Fruit fly (Drosophila melanogaster) whole organism, prepupa: ENCODE measurements around the gene Rsod.

Experiments used
- CG10631 ChIP-seq: fragments of 200-800 bp; sonication (Bioruptor generic); optimal IDR thresholded peaks from 2 replicates; lab custom pipeline; 2016; ENCODE audit warnings: missing biosample characterization, missing genetic modification characterization
- CG10669 ChIP-seq: fragments of 200-800 bp; sonication (Bioruptor generic); optimal IDR thresholded peaks from 3 replicates; lab custom pipeline; 2018; ENCODE audit warnings: missing biosample characterization, mild to moderate bottlenecking, missing genetic modification characterization, moderate library complexity
- CG11294 ChIP-seq: fragments of 200-800 bp; sonication (Bioruptor generic); IDR thresholded peaks from 2 replicates; pipeline ENCODE4 v1.3.6; 2022; ENCODE audit warnings: missing biosample characterization, missing genetic modification characterization
- CG11902 ChIP-seq: fragments of 200-800 bp; sonication (Bioruptor generic); optimal IDR thresholded peaks from 3 replicates; lab custom pipeline; 2016; ENCODE audit warnings: missing biosample characterization, missing genetic modification characterization
- CG15336 ChIP-seq: fragments of 200-800 bp; sonication (Bioruptor generic); IDR thresholded peaks from 2 replicates; pipeline ENCODE4 v1.3.6; 2022; ENCODE audit warnings: missing biosample characterization, missing genetic modification characterization
- CG1621 ChIP-seq: fragments of 200-800 bp; sonication (Bioruptor generic); optimal IDR thresholded peaks from 3 replicates; lab custom pipeline; 2018; ENCODE audit warnings: missing biosample characterization, mild to moderate bottlenecking, missing genetic modification characterization
- CG3032 ChIP-seq: fragments of 200-800 bp; optimal IDR thresholded peaks from 2 replicates; lab custom pipeline; 2019; ENCODE audit warnings: missing biosample characterization, mild to moderate bottlenecking, missing genetic modification characterization, moderate library complexity
- CG31627 ChIP-seq: fragments of 200-800 bp; sonication (Bioruptor generic); optimal IDR thresholded peaks from 3 replicates; lab custom pipeline; 2016; ENCODE audit warnings: missing biosample characterization, missing genetic modification characterization
- CG32006 ChIP-seq: fragments of 200-800 bp; sonication (Bioruptor generic); optimal IDR thresholded peaks from 3 replicates; lab custom pipeline; 2017; ENCODE audit warnings: missing biosample characterization, mild to moderate bottlenecking, missing genetic modification characterization
- CG34406 ChIP-seq: fragments of 200-800 bp; sonication (Bioruptor generic); optimal IDR thresholded peaks from 3 replicates; lab custom pipeline; 2016; ENCODE audit warnings: missing biosample characterization, missing genetic modification characterization
- CG3919 ChIP-seq: fragments of 200-800 bp; sonication (Bioruptor generic); optimal IDR thresholded peaks from 3 replicates; lab custom pipeline; 2016; ENCODE audit warnings: missing biosample characterization, missing genetic modification characterization
- CG4318 ChIP-seq: fragments of 200-800 bp; sonication (Bioruptor generic); optimal IDR thresholded peaks from 3 replicates; lab custom pipeline; 2017; ENCODE audit warnings: missing biosample characterization, mild to moderate bottlenecking, missing genetic modification characterization
- CG6163 ChIP-seq: fragments of 200-800 bp; sonication (Bioruptor generic); IDR thresholded peaks from 3 replicates; pipeline ENCODE4 v1.3.6; 2022; ENCODE audit warnings: missing biosample characterization, missing genetic modification characterization
- CG6276 ChIP-seq: fragments of 200-800 bp; sonication (Bioruptor generic); optimal IDR thresholded peaks from 2 replicates; lab custom pipeline; 2017; ENCODE audit warnings: missing biosample characterization, mild to moderate bottlenecking, missing genetic modification characterization
- CG6792 ChIP-seq: fragments of 200-800 bp; sonication (Bioruptor generic); optimal IDR thresholded peaks from 3 replicates; lab custom pipeline; 2016; ENCODE audit warnings: missing biosample characterization, missing genetic modification characterization
- CG6808 ChIP-seq: fragments of 200-800 bp; sonication (Bioruptor generic); optimal IDR thresholded peaks from 3 replicates; lab custom pipeline; 2017; ENCODE audit warnings: missing biosample characterization, missing genetic modification characterization, mild to moderate bottlenecking, moderate library complexity, missing genetic modification reagents
- CG6854 ChIP-seq: fragments of 200-800 bp; sonication (Bioruptor generic); optimal IDR thresholded peaks from 2 replicates; lab custom pipeline; 2017; ENCODE audit warnings: missing biosample characterization, mild to moderate bottlenecking, missing genetic modification characterization
- CG8319 ChIP-seq: fragments of 200-800 bp; sonication (Bioruptor generic); optimal IDR thresholded peaks from 3 replicates; lab custom pipeline; 2016; ENCODE audit warnings: missing biosample characterization, missing genetic modification characterization
- CG8632 ChIP-seq: fragments of 200-800 bp; sonication (Bioruptor generic); optimal IDR thresholded peaks from 3 replicates; lab custom pipeline; 2016; ENCODE audit warnings: missing biosample characterization, missing genetic modification characterization
- CG9139 ChIP-seq: fragments of 200-800 bp; sonication (Bioruptor generic); optimal IDR thresholded peaks from 3 replicates; lab custom pipeline; 2017; ENCODE audit warnings: missing biosample characterization, mild to moderate bottlenecking, missing genetic modification characterization
- Eip75B ChIP-seq: fragments of 200-800 bp; sonication (Bioruptor generic); optimal IDR thresholded peaks from 3 replicates; lab custom pipeline; 2016; ENCODE audit warnings: missing biosample characterization, missing genetic modification characterization
- Eip78C ChIP-seq: fragments of 200-800 bp; sonication (Bioruptor generic); peaks from one replicate; lab custom pipeline; 2016; ENCODE audit warnings: missing biosample characterization, missing genetic modification characterization
- Eip93F ChIP-seq: fragments of 200-800 bp; sonication (Bioruptor generic); optimal IDR thresholded peaks from 2 replicates; lab custom pipeline; 2016; ENCODE audit warnings: missing biosample characterization, mild to moderate bottlenecking, missing genetic modification characterization
- Ets21C ChIP-seq: fragments of 200-800 bp; sonication (Bioruptor generic); optimal IDR thresholded peaks from 3 replicates; lab custom pipeline; 2016; ENCODE audit warnings: missing biosample characterization, missing genetic modification characterization
- Hr38 ChIP-seq: sonication (Bioruptor generic); optimal IDR thresholded peaks from 2 replicates; lab custom pipeline; 2016; ENCODE audit warnings: missing biosample characterization, missing genetic modification characterization
- Hr39 ChIP-seq: fragments of 200-800 bp; sonication (Bioruptor generic); optimal IDR thresholded peaks from 2 replicates; lab custom pipeline; 2016; ENCODE audit warnings: missing biosample characterization, missing genetic modification characterization
- Hr4 ChIP-seq: fragments of 200-800 bp; sonication (Bioruptor generic); optimal IDR thresholded peaks from 3 replicates; lab custom pipeline; 2016; ENCODE audit warnings: missing biosample characterization, missing genetic modification characterization
- Lpt ChIP-seq: fragments of 200-800 bp; sonication (Bioruptor generic); optimal IDR thresholded peaks from 3 replicates; lab custom pipeline; 2016; ENCODE audit warnings: missing biosample characterization, missing genetic modification characterization
- Met ChIP-seq: fragments of 200-800 bp; sonication (Bioruptor generic); optimal IDR thresholded peaks from 3 replicates; lab custom pipeline; 2016; ENCODE audit warnings: missing biosample characterization, missing genetic modification characterization
- OdsH ChIP-seq: fragments of 200-800 bp; sonication (Bioruptor generic); optimal IDR thresholded peaks from 3 replicates; lab custom pipeline; 2016; ENCODE audit warnings: missing biosample characterization, missing genetic modification characterization
- Sox14 ChIP-seq: fragments of 200-800 bp; sonication (Bioruptor generic); optimal IDR thresholded peaks from 3 replicates; lab custom pipeline; 2016; ENCODE audit warnings: missing biosample characterization, missing genetic modification characterization
- achi ChIP-seq: fragments of 200-800 bp; sonication (Bioruptor generic); optimal IDR thresholded peaks from 3 replicates; lab custom pipeline; 2016; ENCODE audit warnings: missing biosample characterization, missing genetic modification characterization
- acj6 ChIP-seq: fragments of 200-800 bp; sonication (Bioruptor generic); optimal IDR thresholded peaks from 3 replicates; lab custom pipeline; 2016; ENCODE audit warnings: missing biosample characterization, missing genetic modification characterization
- cyc ChIP-seq: fragments of 200-800 bp; sonication (Bioruptor generic); optimal IDR thresholded peaks from 3 replicates; lab custom pipeline; 2016; ENCODE audit warnings: missing biosample characterization, missing genetic modification characterization
- dac ChIP-seq: fragments of 200-800 bp; sonication (Bioruptor generic); optimal IDR thresholded peaks from 2 replicates; lab custom pipeline; 2017; ENCODE audit warnings: missing biosample characterization, mild to moderate bottlenecking, missing genetic modification characterization
- dsx ChIP-seq: fragments of 200-800 bp; optimal IDR thresholded peaks from 3 replicates; lab custom pipeline; 2019; ENCODE audit warnings: missing biosample characterization, mild to moderate bottlenecking, missing genetic modification characterization, moderate library complexity; ENCODE audit not compliant: poor library complexity, severe bottlenecking
- eg ChIP-seq: fragments of 200-800 bp; sonication (Bioruptor generic); IDR thresholded peaks from 3 replicates; pipeline ENCODE4 v1.3.6; 2022; ENCODE audit warnings: missing biosample characterization, missing genetic modification characterization
- esn ChIP-seq: fragments of 200-800 bp; sonication (Bioruptor generic); optimal IDR thresholded peaks from 2 replicates; lab custom pipeline; 2016; ENCODE audit warnings: missing biosample characterization, mild to moderate bottlenecking, missing genetic modification characterization, moderate library complexity
- fd59A ChIP-seq: fragments of 200-800 bp; sonication (Bioruptor generic); optimal IDR thresholded peaks from 2 replicates; lab custom pipeline; 2017; ENCODE audit warnings: missing biosample characterization, mild to moderate bottlenecking, missing genetic modification characterization, missing genetic modification reagents
- fd85E ChIP-seq: fragments of 200-800 bp; sonication (Bioruptor generic); optimal IDR thresholded peaks from 3 replicates; lab custom pipeline; 2016; ENCODE audit warnings: missing biosample characterization, missing genetic modification characterization
- fkh ChIP-seq: fragments of 200-800 bp; sonication (Bioruptor generic); optimal IDR thresholded peaks from 3 replicates; lab custom pipeline; 2017; ENCODE audit warnings: missing biosample characterization, mild to moderate bottlenecking, missing genetic modification characterization, moderate library complexity
- net ChIP-seq: fragments of 200-800 bp; sonication (Bioruptor generic); optimal IDR thresholded peaks from 3 replicates; lab custom pipeline; 2016; ENCODE audit warnings: missing biosample characterization, missing genetic modification characterization
- spab ChIP-seq: fragments of 200-800 bp; sonication (Bioruptor generic); optimal IDR thresholded peaks from 2 replicates; lab custom pipeline; 2017; ENCODE audit warnings: missing biosample characterization, mild to moderate bottlenecking, missing genetic modification characterization, missing genetic modification reagents
- ss ChIP-seq, 2 experiments: fragments of 200-800 bp; sonication (Bioruptor generic); optimal IDR thresholded peaks; 2 replicates in 1 of 2; 3 replicates in 1 of 2; lab custom pipeline; 2017 to 2018; ENCODE audit warnings: mild to moderate bottlenecking in 2 of 2, missing biosample characterization in 2 of 2, missing genetic modification characterization in 2 of 2, moderate library complexity in 1 of 2
- svp ChIP-seq: fragments of 200-800 bp; sonication (Bioruptor generic); peaks from one replicate; lab custom pipeline; 2016; ENCODE audit warnings: missing biosample characterization, missing genetic modification characterization
- vri ChIP-seq: fragments of 200-800 bp; sonication (Bioruptor generic); optimal IDR thresholded peaks from 3 replicates; lab custom pipeline; 2016; ENCODE audit warnings: missing biosample characterization, mild to moderate bottlenecking, missing genetic modification characterization

The Rsod gene

DNA sequence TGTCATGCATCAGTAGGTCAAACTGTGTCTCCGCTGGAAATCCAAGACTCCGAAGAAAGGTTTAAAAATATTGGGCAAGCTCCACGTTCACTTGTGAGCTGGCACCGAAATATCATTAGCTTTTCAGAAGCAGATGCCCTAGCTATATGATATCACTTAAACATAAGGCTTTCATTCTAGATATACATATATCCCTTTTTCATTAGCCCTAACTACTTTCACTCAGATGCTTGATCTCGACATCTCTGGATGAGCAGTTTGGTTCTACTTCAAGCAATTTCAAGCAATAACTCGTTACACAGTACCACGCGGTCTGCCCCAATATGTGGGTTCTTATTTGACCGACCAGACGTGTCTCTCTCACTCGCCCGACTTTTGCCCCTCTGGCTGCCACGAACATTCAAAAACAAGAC is 20.5 kb upstream of the Rsod start (continued):
- TF ChIP-seq Sox14 (GFP tag; lab: Kevin White, UChicago), result peak; percentile 77
- no peak for TF ChIP-seq CG1621
- peak; percentile 66 for TF ChIP-seq CG6792 (GFP tag; lab: Kevin White, UChicago)
- TF ChIP-seq CG10669 (GFP tag; lab: Kevin White, UChicago), result peak; percentile 4
- peak; percentile 69 for TF ChIP-seq Met (GFP tag; lab: Kevin White, UChicago)
- no peak for TF ChIP-seq CG9139
- TF ChIP-seq Ets21C (GFP tag; lab: Kevin White, UChicago), result peak; percentile 63
- TF ChIP-seq CG4318 (GFP tag; lab: Kevin White, UChicago), result peak; percentile 36
- TF ChIP-seq dsx (GFP tag; lab: Kevin White, UChicago), result no peak
- peak; percentile 71 for TF ChIP-seq CG34406 (GFP tag; lab: Kevin White, UChicago)
- peak; percentile 62 for TF ChIP-seq CG3919
- no peak for TF ChIP-seq Eip93F (GFP tag; lab: Kevin White, UChicago)
- TF ChIP-seq CG8319 (GFP tag; lab: Kevin White, UChicago), result peak; percentile 55
- no peak for TF ChIP-seq dac
- no peak for TF ChIP-seq CG15336 (GFP tag; lab: Robert Waterston, UW)
- TF ChIP-seq CG8632 (GFP tag; lab: Kevin White, UChicago), result peak; percentile 62

DNA sequence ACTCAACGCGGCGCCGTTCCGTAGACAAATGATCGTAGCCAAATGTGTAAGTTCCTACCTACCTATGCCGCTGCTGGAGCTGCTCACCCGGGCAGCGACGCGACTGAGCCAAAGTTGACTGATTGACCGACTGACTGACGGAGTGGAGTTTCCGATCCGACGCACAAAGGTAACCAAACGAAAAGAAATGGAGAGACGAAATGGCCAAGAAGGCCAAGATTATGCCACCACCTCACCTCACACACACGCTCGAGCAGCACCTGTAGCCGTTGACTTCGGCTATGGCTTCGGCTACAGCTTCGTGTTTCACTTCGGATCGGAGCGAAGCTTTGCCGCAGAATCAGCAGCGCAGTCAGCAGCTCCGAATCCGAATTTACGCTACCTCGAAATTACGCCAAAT is 20.0 kb upstream of the Rsod start, which contains the start of gene CG9747:
TSS of gene CG9747 (minus strand) at position 206 of the 400 bp plus-strand sequence.
- no peak for TF ChIP-seq spab (GFP tag; lab: Kevin White, UChicago)
- peak; percentile 35 for TF ChIP-seq CG6854 (GFP tag; lab: Kevin White, UChicago)
- no peak for TF ChIP-seq CG6163 (GFP tag; lab: Robert Waterston, UW)
- peak; percentile 18 for TF ChIP-seq fkh
- no peak for TF ChIP-seq fd85E (GFP tag; lab: Kevin White, UChicago)
- no peak for TF ChIP-seq CG10669 (GFP tag; lab: Kevin White, UChicago)

DNA sequence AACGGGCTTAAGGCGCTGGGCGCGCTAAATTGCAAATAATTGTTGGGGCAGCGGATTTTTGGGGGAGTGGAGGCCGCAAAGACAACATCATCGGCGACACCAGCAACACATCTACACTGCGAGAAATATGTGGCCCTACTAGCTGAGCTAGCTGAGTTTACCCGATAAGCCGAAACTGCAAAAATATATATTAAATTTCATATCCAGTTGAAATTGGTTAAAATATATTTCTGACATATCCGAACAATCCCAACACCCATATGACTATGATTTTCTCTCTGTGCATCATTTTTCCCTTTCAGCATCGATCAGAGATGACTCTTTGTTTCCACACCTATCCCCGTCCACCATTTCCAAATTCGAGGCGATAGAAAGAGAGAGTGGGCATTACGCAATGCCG is 18.8 kb upstream of the Rsod start:
- TF ChIP-seq CG3032, result peak; percentile 63
- peak; percentile 22 to 54 for TF ChIP-seq ss (GFP tag; optimal IDR thresholded peaks at IDR 0.05; lab: Kevin White, UChicago)
- TF ChIP-seq achi (GFP tag; lab: Kevin White, UChicago), result peak; percentile 64
- TF ChIP-seq esn (GFP tag; lab: Kevin White, UChicago), result peak; percentile 80
- TF ChIP-seq CG31627, result peak; percentile 76
- peak; percentile 44 for TF ChIP-seq Hr4
- TF ChIP-seq CG32006 (GFP tag; lab: Kevin White, UChicago), result peak; percentile 45
- TF ChIP-seq CG6808 (GFP tag; lab: Kevin White, UChicago), result peak; percentile 58
- peak; percentile 67 for TF ChIP-seq cyc (GFP tag; lab: Kevin White, UChicago)
- TF ChIP-seq CG1621, result peak; percentile 53
- peak; percentile 76 for TF ChIP-seq OdsH
- TF ChIP-seq CG6276 (GFP tag; lab: Kevin White, UChicago), result no peak
- TF ChIP-seq net (GFP tag; lab: Kevin White, UChicago), result peak; percentile 23
- TF ChIP-seq Eip93F (GFP tag; lab: Kevin White, UChicago), result peak; percentile 19
- no peak for TF ChIP-seq fkh
- peak; percentile 73; the same call in 2 of the 3 replicates for TF ChIP-seq eg (GFP tag; lab: Robert Waterston, UW)
- TF ChIP-seq CG34406 (GFP tag; lab: Kevin White, UChicago), result peak; percentile 75
- peak; percentile 49 for TF ChIP-seq spab (GFP tag; lab: Kevin White, UChicago)
- TF ChIP-seq Eip78C, result peak; percentile 91
- no peak for TF ChIP-seq Lpt (GFP tag; lab: Kevin White, UChicago)
- TF ChIP-seq acj6 (GFP tag; lab: Kevin White, UChicago), result peak; percentile 73
- peak; percentile 70 for TF ChIP-seq CG8632 (GFP tag; lab: Kevin White, UChicago)
- 0 out of 2 replicates have a peak, but pooled peaks have one; percentile 37 for TF ChIP-seq CG11294
- peak; percentile 55 for TF ChIP-seq CG10631 (GFP tag; lab: Kevin White, UChicago)
- TF ChIP-seq fd59A (GFP tag; lab: Kevin White, UChicago), result peak; percentile 39
- TF ChIP-seq CG11902 (GFP tag; lab: Kevin White, UChicago), result peak; percentile 63
- peak; percentile 74 for TF ChIP-seq Hr39 (GFP tag; lab: Kevin White, UChicago)
- peak; percentile 35; the same call in 1 of the 2 replicates for TF ChIP-seq CG15336 (GFP tag; lab: Robert Waterston, UW)
- TF ChIP-seq CG3919, result peak; percentile 76
- peak; percentile 74 for TF ChIP-seq Eip75B (GFP tag; lab: Kevin White, UChicago)
- TF ChIP-seq svp, result peak; percentile 84
- TF ChIP-seq dsx (GFP tag; lab: Kevin White, UChicago), result peak; percentile 45
- peak; percentile 58 for TF ChIP-seq vri (GFP tag; lab: Kevin White, UChicago)
- no peak for TF ChIP-seq Hr38 (GFP tag; lab: Kevin White, UChicago)
- peak; percentile 16 for TF ChIP-seq CG6854 (GFP tag; lab: Kevin White, UChicago)
- peak; percentile 80 for TF ChIP-seq CG6163 (GFP tag; lab: Robert Waterston, UW)
